Worm (Caenorhabditis elegans): Measurements from ENCODE around the gene K03B4.2.

Gene K03B4.2

ce11 chrV:4668636-4669035 lies 19.2 kb upstream of the K03B4.2 start, which contains the start of gene srx-77:
srx-77 (minus strand) TSS chrV:4668736.
- TF ChIP-seq ceh-9 (tag; optimal IDR thresholded peaks at IDR 0.05) (no peak), jun-1 (tag; optimal IDR thresholded peaks at IDR 0.05) (no peak), zag-1 (tag; optimal IDR thresholded peaks at IDR 0.05) (no peak), pha-4 (tag; optimal IDR thresholded peaks at IDR 0.05) (no peak), skn-1 (tag; optimal IDR thresholded peaks at IDR 0.05) (no peak), ceh-28 (tag; optimal IDR thresholded peaks at IDR 0.05) (no peak), ZK546.5 (tag; optimal IDR thresholded peaks at IDR 0.05) (no peak), elt-3 (tag; optimal IDR thresholded peaks at IDR 0.05) (no peak), nhr-43 (tag; optimal IDR thresholded peaks at IDR 0.05; ENCODE audit: poor library complexity, severe bottlenecking) (no peak), eor-1 (tag; optimal IDR thresholded peaks at IDR 0.05) (no peak), ztf-4 (tag; optimal IDR thresholded peaks at IDR 0.05) (no peak), fkh-2 (tag; optimal IDR thresholded peaks at IDR 0.05) (no peak), nhr-11 (tag; optimal IDR thresholded peaks at IDR 0.05) (no peak), snpc-4 (tag; optimal IDR thresholded peaks at IDR 0.05) (no peak), nhr-237 (tag; optimal IDR thresholded peaks at IDR 0.05) (no peak), tbx-2 (tag; optimal IDR thresholded peaks at IDR 0.05) (no peak), ceh-82 (tag; optimal IDR thresholded peaks at IDR 0.05) (no peak), pqm-1 (tag; optimal IDR thresholded peaks at IDR 0.05) (no peak)

DNA sequence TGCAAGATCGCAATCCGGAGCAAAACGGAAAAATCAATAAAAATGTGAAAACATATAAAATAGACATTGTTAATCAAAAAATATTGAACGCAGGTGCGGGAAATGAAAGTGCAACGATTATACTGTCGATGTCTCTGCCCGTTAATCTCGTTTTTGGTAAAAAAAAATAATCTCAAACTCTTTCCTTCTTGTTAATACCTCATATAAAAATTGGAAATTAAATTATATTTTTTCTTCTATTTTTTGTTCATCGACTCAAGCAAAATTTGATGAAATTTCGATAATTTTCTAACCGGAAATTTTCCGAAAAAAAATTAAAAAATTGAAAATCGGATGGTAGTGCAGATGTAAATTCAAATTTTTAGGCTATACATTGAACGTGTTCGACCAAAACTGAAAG lies 15.3 kb upstream of the K03B4.2 start, which contains the start of gene K03B4.9:
K03B4.9 (minus strand) TSS at position 101 of the 400 bp plus-strand sequence.
- TF ChIP-seq tbx-2 (tag; optimal IDR thresholded peaks at IDR 0.05), result no peak
- no peak for TF ChIP-seq nhr-43 (tag; optimal IDR thresholded peaks at IDR 0.05; ENCODE audit: poor library complexity, severe bottlenecking)
- no peak for TF ChIP-seq unc-39 (tag; optimal IDR thresholded peaks at IDR 0.05)
- no peak for TF ChIP-seq nfya-1 (tag; optimal IDR thresholded peaks at IDR 0.05; ENCODE audit: insufficient read depth)
- TF ChIP-seq egl-27 (tag; optimal IDR thresholded peaks at IDR 0.05), result no peak
- TF ChIP-seq snpc-4 (tag; optimal IDR thresholded peaks at IDR 0.05), result no peak
- TF ChIP-seq elt-2 (tag; optimal IDR thresholded peaks at IDR 0.05), result no peak
- TF ChIP-seq ztf-4 (tag; optimal IDR thresholded peaks at IDR 0.05), result no peak
- TF ChIP-seq nhr-25 (tag; optimal IDR thresholded peaks at IDR 0.05), result no peak
- no peak for TF ChIP-seq skn-1 (tag; optimal IDR thresholded peaks at IDR 0.05)
- no peak for TF ChIP-seq nhr-28 (tag; optimal IDR thresholded peaks at IDR 0.05)
- no peak for TF ChIP-seq sea-2 (GFP tag; optimal IDR thresholded peaks at IDR 0.05)
- no peak for TF ChIP-seq fkh-10 (GFP tag; optimal IDR thresholded peaks at IDR 0.05)
- no peak for TF ChIP-seq nhr-23 (tag; optimal IDR thresholded peaks at IDR 0.05)
- TF ChIP-seq elt-3 (tag; optimal IDR thresholded peaks at IDR 0.05), result no peak
- TF ChIP-seq lin-39 (tag; optimal IDR thresholded peaks at IDR 0.05), result no peak
- TF ChIP-seq nhr-237 (tag; optimal IDR thresholded peaks at IDR 0.05), result no peak
- TF ChIP-seq mdl-1 (tag; optimal IDR thresholded peaks at IDR 0.05), result no peak

- no peak for TF ChIP-seq elt-2 (tag; optimal IDR thresholded peaks at IDR 0.05)
- TF ChIP-seq nfya-1 (tag; optimal IDR thresholded peaks at IDR 0.05; ENCODE audit: insufficient read depth), result no peak
- no peak for TF ChIP-seq mml-1 (tag; optimal IDR thresholded peaks at IDR 0.05)
- TF ChIP-seq ztf-4 (tag; optimal IDR thresholded peaks at IDR 0.05), result no peak
- TF ChIP-seq nhr-28 (tag; optimal IDR thresholded peaks at IDR 0.05), result no peak
- TF ChIP-seq jun-1 (tag; optimal IDR thresholded peaks at IDR 0.05), result no peak
- TF ChIP-seq egl-5 (tag; optimal IDR thresholded peaks at IDR 0.05), result no peak
- TF ChIP-seq elt-1 (tag; optimal IDR thresholded peaks at IDR 0.05), result no peak
- TF ChIP-seq sea-2 (GFP tag; optimal IDR thresholded peaks at IDR 0.05), result no peak
- TF ChIP-seq ztf-11 (tag; optimal IDR thresholded peaks at IDR 0.05), result no peak
- no peak for TF ChIP-seq skn-1 (tag; optimal IDR thresholded peaks at IDR 0.05)
- no peak for TF ChIP-seq hmg-11 (tag; optimal IDR thresholded peaks at IDR 0.05)
- no peak for TF ChIP-seq nhr-23 (tag; optimal IDR thresholded peaks at IDR 0.05)
These were observed 13.3 kb upstream of the K03B4.2 start, which contains the start of gene K03B4.8 for ce11 chrV:4674506-4674905. K03B4.8 (minus strand) TSS chrV:4674606.

DNA sequence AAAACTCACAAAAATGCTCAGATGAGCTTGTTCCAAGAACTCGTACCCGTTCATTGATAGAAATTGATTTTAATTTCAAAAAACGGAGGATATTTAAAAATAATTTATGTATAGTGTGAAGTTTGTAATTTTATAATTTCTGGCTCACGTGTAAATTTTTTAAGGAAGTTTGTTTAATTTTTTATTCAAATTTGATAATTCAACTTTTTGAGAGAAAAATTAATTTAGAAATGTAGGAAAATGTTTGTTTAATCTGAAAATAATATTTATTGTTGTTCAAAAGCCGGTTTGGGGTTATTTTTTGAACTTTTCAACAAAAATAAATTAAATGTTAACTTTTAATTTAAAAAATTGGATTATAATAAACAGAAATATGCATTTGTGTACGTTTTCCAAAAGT lies 11.7 kb upstream of the K03B4.2 start, which contains the start of gene K03B4.6:
K03B4.6 (minus strand) TSS at position 101 of the 400 bp plus-strand sequence.
- TF ChIP-seq ceh-16 (tag; optimal IDR thresholded peaks at IDR 0.05) (no peak), nhr-43 (tag; optimal IDR thresholded peaks at IDR 0.05; ENCODE audit: poor library complexity, severe bottlenecking) (no peak), fos-1 (tag; optimal IDR thresholded peaks at IDR 0.05) (no peak), elt-3 (tag; optimal IDR thresholded peaks at IDR 0.05) (no peak), lin-39 (tag; optimal IDR thresholded peaks at IDR 0.05) (no peak), ceh-82 (tag; optimal IDR thresholded peaks at IDR 0.05) (no peak), nhr-237 (tag; optimal IDR thresholded peaks at IDR 0.05) (no peak), unc-39 (tag; optimal IDR thresholded peaks at IDR 0.05) (no peak), ama-1 (optimal IDR thresholded peaks at IDR 0.05) (no peak), nhr-77 (tag; optimal IDR thresholded peaks at IDR 0.05) (no peak), nhr-25 (tag; optimal IDR thresholded peaks at IDR 0.05) (no peak), R02D3.7 (tag; optimal IDR thresholded peaks at IDR 0.05) (no peak), unc-62 (GFP tag; optimal IDR thresholded peaks at IDR 0.05) (no peak), fkh-10 (GFP tag; optimal IDR thresholded peaks at IDR 0.05) (no peak)

All from whole organism, L3 larva.